Fruit fly (Drosophila melanogaster) whole organism, embryonic: ENCODE measurements around the gene CG46311.

Experiments
- Aef1 ChIP-seq: fragments of 200-800 bp; sonication (Bioruptor generic); IDR thresholded peaks from 3 replicates; pipeline ENCODE4 v1.3.6; 2022; ENCODE audit warnings: missing biosample characterization, missing genetic modification characterization
- CG12659 ChIP-seq: fragments of 200-800 bp; sonication (Bioruptor generic); optimal IDR thresholded peaks from 3 replicates; lab custom pipeline; 2017; ENCODE audit warnings: mild to moderate bottlenecking, missing biosample characterization, missing genetic modification reagents, missing genetic modification characterization
- CG12942 ChIP-seq: fragments of 200-800 bp; sonication (Bioruptor generic); optimal IDR thresholded peaks from 3 replicates; lab custom pipeline; 2016; ENCODE audit warnings: missing biosample characterization, missing genetic modification characterization
- CG30431 ChIP-seq: fragments of 200-800 bp; sonication (Bioruptor generic); optimal IDR thresholded peaks from 2 replicates; lab custom pipeline; 2017; ENCODE audit warnings: missing biosample characterization, missing genetic modification characterization
- CG9817 ChIP-seq: fragments of 200-800 bp; sonication (Bioruptor generic); optimal IDR thresholded peaks from 2 replicates; lab custom pipeline; 2018; ENCODE audit warnings: missing biosample characterization, mild to moderate bottlenecking, missing genetic modification characterization, moderate library complexity
- D ChIP-seq, 2 experiments: fragments of 200-800 bp in 1 of 2; fragments of >200 bp in 1 of 2; sonication (Bioruptor generic) in 1 of 2; optimal IDR thresholded peaks; 2 replicates in 1 of 2; 3 replicates in 1 of 2; lab custom pipeline; 2017; ENCODE audit warnings: mild to moderate bottlenecking in 1 of 2, missing biosample characterization in 1 of 2, missing genetic modification characterization in 1 of 2, missing genetic modification reagents in 1 of 2
- HLHmδ ChIP-seq: fragments of 200-800 bp; sonication (Bioruptor generic); optimal IDR thresholded peaks from 2 replicates; lab custom pipeline; 2018; ENCODE audit warnings: missing biosample characterization, mild to moderate bottlenecking, missing genetic modification characterization, moderate library complexity
- Med ChIP-seq: fragments of 200-800 bp; sonication (Bioruptor generic); peaks from one replicate; lab custom pipeline; 2016; ENCODE audit warnings: missing biosample characterization, missing genetic modification characterization, mild to moderate bottlenecking, inconsistent platforms, moderate library complexity
- Ravus ChIP-seq: fragments of 200-800 bp; sonication (Bioruptor generic); IDR thresholded peaks from 2 replicates; pipeline ENCODE4 v1.3.6; 2022; ENCODE audit warnings: missing biosample characterization, missing genetic modification characterization

CG46311 gene

dm6 chrX:13637588-13637987 is 74.0 kb downstream of the CG46311 start (continued):
- TF ChIP-seq D (optimal IDR thresholded peaks at IDR 0.05; lab: Kevin White, UChicago) (no peak), D (GFP tag; optimal IDR thresholded peaks at IDR 0.05; lab: Kevin White, UChicago) (no peak), CG12659 (GFP tag; lab: Kevin White, UChicago) (no peak), CG30431 (GFP tag; lab: Kevin White, UChicago) (no peak), Ravus (GFP tag; lab: Robert Waterston, UW) (no peak), CG9817 (no peak), HLHmδ (GFP tag; lab: Kevin White, UChicago) (no peak), Med (GFP tag; lab: Kevin White, UChicago) (peak; percentile 46), Aef1 (GFP tag; lab: Robert Waterston, UW) (no peak), CG12942 (GFP tag; lab: Kevin White, UChicago) (no peak)
